Fruit fly (Drosophila melanogaster): ENCODE results near the gene CG11977.

Gene CG11977

dm6 chr3R:8955359-8955820 lies 42.1 kb upstream of the CG11977 start (continued):
- TF ChIP-seq CG9797 (GFP tag; optimal IDR thresholded peaks at IDR 0.05) (no peak), cwo (GFP tag; optimal IDR thresholded peaks at IDR 0.05) (no peak), CG10543 (GFP tag; optimal IDR thresholded peaks at IDR 0.05) (no peak), crc (GFP tag; optimal IDR thresholded peaks at IDR 0.05) (no peak), Myb (GFP tag; optimal IDR thresholded peaks at IDR 0.05) (no peak), CG7928 (GFP tag; optimal IDR thresholded peaks at IDR 0.05) (no peak), bsh (GFP tag; optimal IDR thresholded peaks at IDR 0.05) (no peak), CG2875 (GFP tag; optimal IDR thresholded peaks at IDR 0.05) (no peak), nom (GFP tag; optimal IDR thresholded peaks at IDR 0.05) (no peak), bbx (GFP tag; IDR thresholded peaks at IDR 0.05; ENCODE audit: partially characterized antibody) (no peak), C15 (GFP tag; IDR thresholded peaks at IDR 0.05) (no peak), wor (GFP tag; IDR thresholded peaks at IDR 0.05) (no peak), CG1647 (GFP tag; optimal IDR thresholded peaks at IDR 0.05) (no peak), CG4360 (GFP tag; IDR thresholded peaks at IDR 0.05) (peak; percentile 98), stwl (tag; optimal IDR thresholded peaks at IDR 0.05) (no peak), Lhr (GFP tag; optimal IDR thresholded peaks at IDR 0.05) (no peak), CG6175 (GFP tag; IDR thresholded peaks at IDR 0.05) (peak; percentile 66; the same call in 1 of the 3 replicates), Xrp1 (GFP tag; IDR thresholded peaks at IDR 0.05) (no peak), CG43689 (GFP tag; IDR thresholded peaks at IDR 0.05) (no peak), fd102C (GFP tag; optimal IDR thresholded peaks at IDR 0.05) (no peak), Fer2 (tag; optimal IDR thresholded peaks at IDR 0.05) (no peak), esg (GFP tag; conservative IDR thresholded peaks at IDR 0.05) (no peak), Ets65A (GFP tag) (no peak), CG14965 (GFP tag; optimal IDR thresholded peaks at IDR 0.05; ENCODE audit: borderline replicate concordance) (no peak), CG10654 (GFP tag; optimal IDR thresholded peaks at IDR 0.05) (no peak), Eip74EF (GFP tag; optimal IDR thresholded peaks at IDR 0.05) (peak in 1 of 2 experiments; percentile 86), Doc3 (GFP tag; IDR thresholded peaks at IDR 0.05; ENCODE audit: partially characterized antibody) (no peak), CG11504 (tag; optimal IDR thresholded peaks at IDR 0.05) (peak; percentile 99), hkb (optimal IDR thresholded peaks at IDR 0.05) (no peak), hkb (GFP tag; IDR thresholded peaks at IDR 0.05) (no peak), CG11247 (GFP tag; IDR thresholded peaks at IDR 0.05) (no peak), Ptx1 (GFP tag; IDR thresholded peaks at IDR 0.05) (no peak), amos (GFP tag; IDR thresholded peaks at IDR 0.05; ENCODE audit: partially characterized antibody) (peak; percentile 35; the same call in 1 of the 2 replicates), D19A (tag; optimal IDR thresholded peaks at IDR 0.05) (no peak), CG12769 (tag; optimal IDR thresholded peaks at IDR 0.05) (peak; percentile 5), Six4 (GFP tag; optimal IDR thresholded peaks at IDR 0.05) (no peak), NFAT (GFP tag; IDR thresholded peaks at IDR 0.05) (no peak), eve (GFP tag; optimal IDR thresholded peaks at IDR 0.05) (no peak), H15 (GFP tag; IDR thresholded peaks at IDR 0.05) (no peak), CG8765 (GFP tag; IDR thresholded peaks at IDR 0.05) (no peak), bigmax (GFP tag; optimal IDR thresholded peaks at IDR 0.05) (no peak), Abd-B (GFP tag; optimal IDR thresholded peaks at IDR 0.05) (no peak), Poxn (GFP tag; IDR thresholded peaks at IDR 0.05) (no peak), oc (tag; optimal IDR thresholded peaks at IDR 0.05) (no peak), CG6272 (GFP tag; IDR thresholded peaks at IDR 0.05) (no peak), exex (tag; optimal IDR thresholded peaks at IDR 0.05) (no peak), CG7786 (GFP tag; optimal IDR thresholded peaks at IDR 0.05) (no peak), tna (GFP tag; IDR thresholded peaks at IDR 0.05; ENCODE audit: partially characterized antibody) (no peak), klu (GFP tag; IDR thresholded peaks at IDR 0.05) (no peak), CG8089 (GFP tag; optimal IDR thresholded peaks at IDR 0.05) (no peak), BtbVII (GFP tag; optimal IDR thresholded peaks at IDR 0.05) (no peak)
